Fruit fly (Drosophila melanogaster): ENCODE results near the gene TTLL1B.

Gene TTLL1B

dm6 chr3L:4691775-4692174 lies 43.7 kb downstream of the TTLL1B start (continued):
- TF ChIP-seq CG10147 (GFP tag; optimal IDR thresholded peaks at IDR 0.05) (peak; percentile 5), D (optimal IDR thresholded peaks at IDR 0.05) (no peak), D (GFP tag; optimal IDR thresholded peaks at IDR 0.05) (peak; percentile 37), Max (GFP tag; optimal IDR thresholded peaks at IDR 0.05) (no peak), nmo (GFP tag; optimal IDR thresholded peaks at IDR 0.05) (peak; percentile 56), ftz-f1 (GFP tag; optimal IDR thresholded peaks at IDR 0.05) (no peak), ap (GFP tag; IDR thresholded peaks at IDR 0.05) (no peak), CG18619 (GFP tag; optimal IDR thresholded peaks at IDR 0.05) (no peak), sens (GFP tag) (peak; percentile 50), gro (GFP tag; optimal IDR thresholded peaks at IDR 0.05) (no peak), Xrp1 (GFP tag; IDR thresholded peaks at IDR 0.05) (peak; percentile 47; the same call in 1 of the 2 replicates), Drgx (GFP tag; IDR thresholded peaks at IDR 0.05) (peak; percentile 38), esg (GFP tag; conservative IDR thresholded peaks at IDR 0.05) (no peak), Neu2 (GFP tag; optimal IDR thresholded peaks at IDR 0.05; ENCODE audit: borderline replicate concordance) (no peak), CG31441 (GFP tag; IDR thresholded peaks at IDR 0.05) (peak; percentile 64; the same call in 1 of the 2 replicates), CG15269 (tag; optimal IDR thresholded peaks at IDR 0.05) (peak; percentile 9), mam (GFP tag; optimal IDR thresholded peaks at IDR 0.05) (no peak), run (tag; optimal IDR thresholded peaks at IDR 0.05) (no peak), CG34376 (GFP tag; optimal IDR thresholded peaks at IDR 0.05) (no peak), Rfx (GFP tag; IDR thresholded peaks at IDR 0.05) (no peak), CG15011 (GFP tag; optimal IDR thresholded peaks at IDR 0.05) (no peak), CG12769 (tag; optimal IDR thresholded peaks at IDR 0.05) (no peak), Elba2 (GFP tag; optimal IDR thresholded peaks at IDR 0.05) (no peak), sc (optimal IDR thresholded peaks at IDR 0.05) (no peak), sc (GFP tag; optimal IDR thresholded peaks at IDR 0.05) (peak; percentile 12), Hand (GFP tag; optimal IDR thresholded peaks at IDR 0.05) (no peak), CG2712 (tag; optimal IDR thresholded peaks at IDR 0.05) (peak; percentile 66), HmgD (GFP tag; optimal IDR thresholded peaks at IDR 0.05) (no peak), CG3847 (GFP tag; IDR thresholded peaks at IDR 0.05) (no peak), Ada2b (GFP tag; IDR thresholded peaks at IDR 0.05) (no peak), cwo (GFP tag; optimal IDR thresholded peaks at IDR 0.05) (no peak), Hey (tag; optimal IDR thresholded peaks at IDR 0.05) (no peak), CG11247 (GFP tag; IDR thresholded peaks at IDR 0.05) (no peak), lilli (GFP tag; optimal IDR thresholded peaks at IDR 0.05) (no peak), YL-1 (GFP tag; optimal IDR thresholded peaks at IDR 0.05) (no peak), fd96Cb (tag; optimal IDR thresholded peaks at IDR 0.05) (peak; percentile 51), onecut (GFP tag; IDR thresholded peaks at IDR 0.05) (no peak), wdn (GFP tag; IDR thresholded peaks at IDR 0.05) (no peak), CG17612 (GFP tag; IDR thresholded peaks at IDR 0.05) (no peak), z (GFP tag; IDR thresholded peaks at IDR 0.05) (no peak), Mad (GFP tag; optimal IDR thresholded peaks at IDR 0.05) (no peak), sr (GFP tag; IDR thresholded peaks at IDR 0.05) (no peak), Stat92E (GFP tag; optimal IDR thresholded peaks at IDR 0.05) (no peak), CG13296 (GFP tag; optimal IDR thresholded peaks at IDR 0.05) (no peak), Ptx1 (GFP tag; IDR thresholded peaks at IDR 0.05) (0 out of 2 replicates have a peak, but pooled peaks have one; percentile 21), ci (GFP tag; IDR thresholded peaks at IDR 0.05) (0 out of 3 replicates have a peak, but pooled peaks have one; percentile 45), CG10321 (GFP tag; IDR thresholded peaks at IDR 0.05) (no peak), prd (optimal IDR thresholded peaks at IDR 0.05) (no peak), prd (GFP tag; IDR thresholded peaks at IDR 0.05) (peak; percentile 13; the same call in 1 of the 3 replicates), CG7839 (tag; optimal IDR thresholded peaks at IDR 0.05) (peak; percentile 24), schlank (tag; optimal IDR thresholded peaks at IDR 0.05) (no peak), caup (GFP tag; optimal IDR thresholded peaks at IDR 0.05; ENCODE audit: severe bottlenecking) (no peak), B-H1 (GFP tag; IDR thresholded peaks at IDR 0.05) (no peak)

Measured in whole organism, embryonic.